Worm (Caenorhabditis elegans) whole organism, L3 larva: ENCODE data around the gene tut-1.

Experiments
- R02D3.7 ChIP-seq: fragments of 150-350 bp; optimal IDR thresholded peaks from 2 replicates; lab custom pipeline; 2014; ENCODE audit warnings: missing biosample characterization, missing genetic modification characterization
- fos-1 ChIP-seq: fragments of 150-350 bp; optimal IDR thresholded peaks from 2 replicates; lab custom pipeline; 2014; ENCODE audit warnings: missing biosample characterization, missing genetic modification characterization
- mdl-1 ChIP-seq: fragments of 150-350 bp; optimal IDR thresholded peaks from 2 replicates; lab custom pipeline; 2014; ENCODE audit warnings: missing biosample characterization, missing genetic modification characterization

ce11 chrIV:164777-165176 lies 43.3 kb upstream of the tut-1 start, which contains the start of gene cutl-24:
- no peak for TF ChIP-seq mdl-1 (tag; lab: Kevin White, UChicago)
- no peak for TF ChIP-seq fos-1 (tag; lab: Kevin White, UChicago)
- no peak for TF ChIP-seq R02D3.7 (tag; lab: Kevin White, UChicago)
